Fruit fly (Drosophila melanogaster) S2 (cell line): ENCODE measurements around the gene CG34450.

Experiments used
- CG8478 ChIP-seq: fragments of >200 bp; optimal IDR thresholded peaks from 2 replicates; lab custom pipeline; 2018
- CTCF ChIP-seq, 2 experiments: fragments of >200 bp; optimal IDR thresholded peaks; 2 replicates each; lab custom pipeline; 2018

- no peak for TF ChIP-seq CTCF (optimal IDR thresholded peaks at IDR 0.05; lab: Kevin White, UChicago)
- no peak for TF ChIP-seq CG8478 (lab: Kevin White, UChicago)
These were observed 33.8 kb downstream of the CG34450 start for dm6 chrX:9296518-9296917.
